Fruit fly (Drosophila melanogaster) whole organism, embryonic: ENCODE measurements around the gene Cyp4d14.

Experiments used
- Ada2b ChIP-seq: fragments of 200-800 bp; sonication (Bioruptor generic); IDR thresholded peaks from 2 replicates; pipeline ENCODE4 v1.3.6; 2022; ENCODE audit warnings: missing biosample characterization, missing genetic modification characterization
- Atf3 ChIP-seq: fragments of 200-800 bp; sonication (Bioruptor generic); optimal IDR thresholded peaks from 3 replicates; lab custom pipeline; 2016; ENCODE audit warnings: missing biosample characterization, missing genetic modification characterization
- Blimp-1 ChIP-seq: fragments of 200-800 bp; sonication (Bioruptor generic); optimal IDR thresholded peaks from 3 replicates; lab custom pipeline; 2018; ENCODE audit warnings: missing biosample characterization, missing genetic modification characterization, mild to moderate bottlenecking, moderate library complexity, missing genetic modification reagents
- CG10654 ChIP-seq: fragments of 200-800 bp; sonication (Bioruptor generic); optimal IDR thresholded peaks from 2 replicates; lab custom pipeline; 2016; ENCODE audit warnings: missing biosample characterization, missing genetic modification characterization
- CG11504 ChIP-seq: fragments of 200-800 bp; sonication (Bioruptor generic); optimal IDR thresholded peaks from 3 replicates; lab custom pipeline; 2019; ENCODE audit warnings: missing biosample characterization, mild to moderate bottlenecking, missing genetic modification characterization, moderate library complexity
- CG12104 ChIP-seq: fragments of 200-800 bp; sonication (Bioruptor generic); optimal IDR thresholded peaks from 3 replicates; lab custom pipeline; 2016; ENCODE audit warnings: missing biosample characterization, missing genetic modification characterization
- CG12744 ChIP-seq: fragments of 200-800 bp; sonication (Bioruptor generic); optimal IDR thresholded peaks from 2 replicates; lab custom pipeline; 2016; ENCODE audit warnings: missing biosample characterization, missing genetic modification characterization
- CG14667 ChIP-seq: fragments of 200-800 bp; sonication (Bioruptor generic); IDR thresholded peaks from 2 replicates; pipeline ENCODE4 v1.3.6; 2022; ENCODE audit warnings: missing biosample characterization, missing genetic modification characterization
- CG14860 ChIP-seq: fragments of 200-800 bp; sonication (Bioruptor generic); IDR thresholded peaks from 3 replicates; pipeline ENCODE4 v1.3.6; 2022; ENCODE audit warnings: missing biosample characterization, missing genetic modification characterization; ENCODE audit not compliant: partially characterized antibody
- CG1647 ChIP-seq: fragments of 200-800 bp; sonication (Bioruptor generic); optimal IDR thresholded peaks from 3 replicates; lab custom pipeline; 2016; ENCODE audit warnings: missing biosample characterization, missing genetic modification characterization
- CG1792 ChIP-seq: fragments of 200-800 bp; sonication (Bioruptor generic); optimal IDR thresholded peaks from 2 replicates; lab custom pipeline; 2016; ENCODE audit warnings: missing biosample characterization, missing genetic modification characterization
- CG2129 ChIP-seq: fragments of 200-800 bp; sonication (Bioruptor generic); IDR thresholded peaks from 2 replicates; pipeline ENCODE4 v1.3.6; 2022; ENCODE audit warnings: missing biosample characterization, missing genetic modification characterization; ENCODE audit not compliant: partially characterized antibody
- CG4424 ChIP-seq: fragments of 200-800 bp; sonication (Bioruptor generic); optimal IDR thresholded peaks from 3 replicates; lab custom pipeline; 2016; ENCODE audit warnings: missing biosample characterization, missing genetic modification characterization
- CG4730 ChIP-seq: fragments of 200-800 bp; sonication (Bioruptor generic); IDR thresholded peaks from 2 replicates; pipeline ENCODE4 v1.3.6; 2022; ENCODE audit warnings: missing biosample characterization, missing genetic modification characterization
- CG7372 ChIP-seq: fragments of 200-800 bp; sonication (Bioruptor generic); IDR thresholded peaks from 2 replicates; pipeline ENCODE4 v1.3.6; 2022; ENCODE audit warnings: missing biosample characterization, missing genetic modification characterization
- CG7745 ChIP-seq: fragments of 200-800 bp; sonication (Bioruptor generic); optimal IDR thresholded peaks from 2 replicates; lab custom pipeline; 2018; ENCODE audit warnings: missing biosample characterization, mild to moderate bottlenecking, missing genetic modification characterization, moderate library complexity
- CG8089 ChIP-seq: fragments of 200-800 bp; sonication (Bioruptor generic); optimal IDR thresholded peaks from 3 replicates; lab custom pipeline; 2016; ENCODE audit warnings: missing biosample characterization, missing genetic modification characterization
- CG8290 ChIP-seq, 3 experiments: fragments of 200-800 bp; sonication (Bioruptor generic); optimal IDR thresholded peaks; 2 replicates each; lab custom pipeline; 2016 to 2019; ENCODE audit warnings: missing biosample characterization in 3 of 3, missing genetic modification characterization in 3 of 3, mild to moderate bottlenecking in 2 of 3, moderate library complexity in 1 of 3
- CG8765 ChIP-seq: fragments of 200-800 bp; sonication (Bioruptor generic); IDR thresholded peaks from 2 replicates; pipeline ENCODE4 v1.3.6; 2022; ENCODE audit warnings: missing biosample characterization, missing genetic modification characterization
- CG9876 ChIP-seq: fragments of 200-800 bp; sonication (Bioruptor generic); optimal IDR thresholded peaks from 2 replicates; lab custom pipeline; 2016; ENCODE audit warnings: missing biosample characterization, missing genetic modification characterization
- CG9932 ChIP-seq: fragments of 200-800 bp; sonication (Bioruptor generic); IDR thresholded peaks from 2 replicates; pipeline ENCODE4 v1.3.6; 2022; ENCODE audit warnings: missing biosample characterization, missing genetic modification characterization
- CkIIα-i1 ChIP-seq: fragments of 200-800 bp; sonication (Bioruptor generic); IDR thresholded peaks from 2 replicates; pipeline ENCODE4 v1.3.6; 2022; ENCODE audit warnings: missing biosample characterization, missing genetic modification characterization
- CrebB ChIP-seq: fragments of 200-800 bp; sonication (Bioruptor generic); optimal IDR thresholded peaks from 3 replicates; lab custom pipeline; 2018; ENCODE audit warnings: missing biosample characterization, mild to moderate bottlenecking, missing genetic modification characterization
- D ChIP-seq, 2 experiments: fragments of 200-800 bp in 1 of 2; fragments of >200 bp in 1 of 2; sonication (Bioruptor generic) in 1 of 2; optimal IDR thresholded peaks; 2 replicates in 1 of 2; 3 replicates in 1 of 2; lab custom pipeline; 2017; ENCODE audit warnings: mild to moderate bottlenecking in 1 of 2, missing biosample characterization in 1 of 2, missing genetic modification characterization in 1 of 2, missing genetic modification reagents in 1 of 2
- Dip3 ChIP-seq: fragments of 200-800 bp; sonication (Bioruptor generic); optimal IDR thresholded peaks from 3 replicates; lab custom pipeline; 2016; ENCODE audit warnings: missing biosample characterization, missing genetic modification characterization
- Fer2 ChIP-seq: fragments of 200-800 bp; sonication (Bioruptor generic); optimal IDR thresholded peaks from 2 replicates; lab custom pipeline; 2018; ENCODE audit warnings: missing biosample characterization, mild to moderate bottlenecking, missing genetic modification characterization, moderate library complexity
- H2.0 ChIP-seq: fragments of 200-800 bp; sonication (Bioruptor generic); IDR thresholded peaks from 2 replicates; pipeline ENCODE4 v1.3.6; 2022; ENCODE audit warnings: missing biosample characterization, missing genetic modification characterization
- Max ChIP-seq: fragments of 200-800 bp; sonication (Bioruptor generic); optimal IDR thresholded peaks from 2 replicates; lab custom pipeline; 2016; ENCODE audit warnings: missing biosample characterization, mild to moderate bottlenecking, missing genetic modification characterization
- Mes4 ChIP-seq: fragments of 200-800 bp; sonication (Bioruptor generic); optimal IDR thresholded peaks from 2 replicates; lab custom pipeline; 2016; ENCODE audit warnings: missing biosample characterization, missing genetic modification characterization
- NFAT ChIP-seq: fragments of 200-800 bp; sonication (Bioruptor generic); IDR thresholded peaks from 2 replicates; pipeline ENCODE4 v1.3.6; 2022; ENCODE audit warnings: missing biosample characterization, missing genetic modification characterization
- Ptx1 ChIP-seq: fragments of 200-800 bp; sonication (Bioruptor generic); IDR thresholded peaks from 2 replicates; pipeline ENCODE4 v1.3.6; 2022; ENCODE audit warnings: missing biosample characterization, missing genetic modification characterization
- Ravus ChIP-seq: fragments of 200-800 bp; sonication (Bioruptor generic); IDR thresholded peaks from 2 replicates; pipeline ENCODE4 v1.3.6; 2022; ENCODE audit warnings: missing biosample characterization, missing genetic modification characterization
- Rx ChIP-seq: fragments of 200-800 bp; sonication (Bioruptor generic); IDR thresholded peaks from 2 replicates; pipeline ENCODE4 v1.3.6; 2022; ENCODE audit warnings: missing biosample characterization, missing genetic modification characterization
- bigmax ChIP-seq: fragments of 200-800 bp; sonication (Bioruptor generic); optimal IDR thresholded peaks from 2 replicates; lab custom pipeline; 2018; ENCODE audit warnings: missing biosample characterization, mild to moderate bottlenecking, missing genetic modification characterization
- chm ChIP-seq: fragments of 200-800 bp; sonication (Bioruptor generic); IDR thresholded peaks from 2 replicates; pipeline ENCODE4 v1.3.6; 2022; ENCODE audit warnings: missing biosample characterization, missing genetic modification characterization
- cwo ChIP-seq: fragments of 200-800 bp; sonication (Bioruptor generic); optimal IDR thresholded peaks from 3 replicates; lab custom pipeline; 2017; ENCODE audit warnings: missing biosample characterization, missing genetic modification characterization, mild to moderate bottlenecking, moderate library complexity, missing genetic modification reagents
- dm ChIP-seq: fragments of 200-800 bp; sonication (Bioruptor generic); optimal IDR thresholded peaks from 3 replicates; lab custom pipeline; 2016; ENCODE audit warnings: missing biosample characterization, missing genetic modification characterization
- dysf ChIP-seq: fragments of 200-800 bp; sonication (Bioruptor generic); IDR thresholded peaks from 3 replicates; pipeline ENCODE4 v1.3.6; 2022; ENCODE audit warnings: missing biosample characterization, missing genetic modification characterization
- fu2 ChIP-seq: fragments of 200-800 bp; sonication (Bioruptor generic); optimal IDR thresholded peaks from 2 replicates; lab custom pipeline; 2016; ENCODE audit warnings: missing biosample characterization, missing genetic modification characterization
- gfzf ChIP-seq: fragments of 200-800 bp; sonication (Bioruptor generic); optimal IDR thresholded peaks from 2 replicates; lab custom pipeline; 2016; ENCODE audit warnings: missing biosample characterization, mild to moderate bottlenecking, missing genetic modification characterization, moderate library complexity
- gsb-n ChIP-seq: fragments of 200-800 bp; sonication (Bioruptor generic); optimal IDR thresholded peaks from 3 replicates; lab custom pipeline; 2018; ENCODE audit warnings: missing biosample characterization, mild to moderate bottlenecking, missing genetic modification characterization
- knrl ChIP-seq: fragments of 200-800 bp; sonication (Bioruptor generic); IDR thresholded peaks from 3 replicates; pipeline ENCODE4 v1.3.6; 2022; ENCODE audit warnings: missing biosample characterization, missing genetic modification characterization; ENCODE audit not compliant: partially characterized antibody
- nerfin-2 ChIP-seq: fragments of 200-800 bp; sonication (Bioruptor generic); IDR thresholded peaks from 2 replicates; pipeline ENCODE4 v1.3.6; 2022; ENCODE audit warnings: missing biosample characterization, missing genetic modification characterization; ENCODE audit not compliant: partially characterized antibody
- pnt ChIP-seq: fragments of 200-800 bp; sonication (Bioruptor generic); optimal IDR thresholded peaks from 3 replicates; lab custom pipeline; 2016; ENCODE audit warnings: missing biosample characterization, missing genetic modification characterization
- run ChIP-seq: fragments of 200-800 bp; sonication (Bioruptor generic); optimal IDR thresholded peaks from 3 replicates; lab custom pipeline; 2018; ENCODE audit warnings: missing biosample characterization, mild to moderate bottlenecking, missing genetic modification characterization
- shn ChIP-seq: fragments of 200-800 bp; sonication (Bioruptor generic); optimal IDR thresholded peaks from 3 replicates; lab custom pipeline; 2016; ENCODE audit warnings: missing biosample characterization, missing genetic modification characterization
- sob ChIP-seq: fragments of 200-800 bp; sonication (Bioruptor generic); IDR thresholded peaks from 2 replicates; pipeline ENCODE4 v1.3.6; 2022; ENCODE audit warnings: missing biosample characterization, missing genetic modification characterization
- tin ChIP-seq: fragments of 200-800 bp; sonication (Bioruptor generic); optimal IDR thresholded peaks from 3 replicates; lab custom pipeline; 2016; ENCODE audit warnings: missing biosample characterization, missing genetic modification characterization
- vfl ChIP-seq: fragments of 200-800 bp; sonication (Bioruptor generic); optimal IDR thresholded peaks from 2 replicates; lab custom pipeline; 2016; ENCODE audit warnings: missing biosample characterization, missing genetic modification characterization
- wek ChIP-seq: fragments of 200-800 bp; sonication (Bioruptor generic); optimal IDR thresholded peaks from 3 replicates; lab custom pipeline; 2018; ENCODE audit warnings: missing biosample characterization, mild to moderate bottlenecking, missing genetic modification characterization, moderate library complexity
- yki ChIP-seq: fragments of >200 bp; optimal IDR thresholded peaks from 3 replicates; lab custom pipeline; 2018

The Cyp4d14 gene

DNA sequence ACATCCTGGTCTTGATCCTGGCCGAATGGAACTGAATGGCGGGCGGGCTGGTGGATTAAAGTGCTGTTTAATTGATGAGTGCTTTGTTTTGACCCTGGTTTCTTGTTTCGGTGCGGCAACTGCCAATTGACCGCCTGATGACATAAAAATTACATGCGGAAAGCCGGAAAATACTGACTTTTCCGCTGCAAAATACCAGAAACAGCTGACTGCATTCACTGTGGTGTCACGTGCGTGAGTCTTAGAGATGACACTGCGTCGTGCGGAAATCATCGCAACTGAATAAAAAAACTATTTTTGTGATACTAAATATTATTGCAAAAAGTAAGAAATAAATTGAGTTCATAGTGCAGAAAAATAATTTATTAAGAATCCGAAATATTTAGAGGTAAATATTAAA is 25.6 kb downstream of the Cyp4d14 start, which contains the start of gene bcn92 (continued):
- TF ChIP-seq nerfin-2 (GFP tag; lab: Robert Waterston, UW), result peak; percentile 73
- no peak for TF ChIP-seq Mes4 (GFP tag; lab: Kevin White, UChicago)
- TF ChIP-seq gfzf (GFP tag; lab: Kevin White, UChicago), result peak; percentile 69
- no peak for TF ChIP-seq D (optimal IDR thresholded peaks at IDR 0.05; lab: Kevin White, UChicago)
- TF ChIP-seq D (GFP tag; optimal IDR thresholded peaks at IDR 0.05; lab: Kevin White, UChicago), result no peak
- TF ChIP-seq fu2, result peak; percentile 21
- no peak for TF ChIP-seq CG8089 (GFP tag; lab: Kevin White, UChicago)
- TF ChIP-seq CG7372 (GFP tag; lab: Robert Waterston, UW), result no peak
- peak; percentile 84 for TF ChIP-seq CG9932
- no peak for TF ChIP-seq CG7745
- TF ChIP-seq CG4730 (GFP tag; lab: Robert Waterston, UW), result no peak
- TF ChIP-seq CkIIα-i1 (GFP tag; lab: Robert Waterston, UW), result no peak
- TF ChIP-seq CrebB, result no peak
- TF ChIP-seq bigmax, result no peak
- no peak for TF ChIP-seq Atf3 (GFP tag; lab: Kevin White, UChicago)
- no peak for TF ChIP-seq CG12104 (GFP tag; lab: Kevin White, UChicago)
- TF ChIP-seq Fer2 (tag; lab: Kevin White, UChicago), result no peak
- TF ChIP-seq CG9876 (GFP tag; lab: Kevin White, UChicago), result no peak
- peak; percentile 33 for TF ChIP-seq Max (GFP tag; lab: Kevin White, UChicago)
- TF ChIP-seq wek (GFP tag; lab: Kevin White, UChicago), result no peak
- no peak for TF ChIP-seq gsb-n (tag; lab: Kevin White, UChicago)
- TF ChIP-seq tin, result peak; percentile 52
- TF ChIP-seq pnt (GFP tag; lab: Kevin White, UChicago), result peak; percentile 14
- TF ChIP-seq Ptx1 (GFP tag; lab: Robert Waterston, UW), result peak; percentile 25; the same call in 1 of the 2 replicates
- TF ChIP-seq H2.0 (GFP tag; lab: Robert Waterston, UW), result no peak
- no peak for TF ChIP-seq CG12744 (GFP tag; lab: Kevin White, UChicago)
- TF ChIP-seq Ada2b (GFP tag; lab: Robert Waterston, UW), result peak; percentile 40; the same call in 1 of the 2 replicates
- TF ChIP-seq CG1647 (GFP tag; lab: Kevin White, UChicago), result peak; percentile 26
- no peak for TF ChIP-seq Ravus (GFP tag; lab: Robert Waterston, UW)
- no peak for TF ChIP-seq CG8765 (GFP tag; lab: Robert Waterston, UW)
- no peak for TF ChIP-seq yki (lab: Kevin White, UChicago)
- peak; percentile 33 for TF ChIP-seq vfl (GFP tag; lab: Kevin White, UChicago)
- peak; percentile 43 for TF ChIP-seq CG1792 (GFP tag; lab: Kevin White, UChicago)
- peak; percentile 37 for TF ChIP-seq CG8290 (GFP tag; optimal IDR thresholded peaks at IDR 0.05; lab: Kevin White, UChicago)
- TF ChIP-seq CG8290 (tag; optimal IDR thresholded peaks at IDR 0.05; lab: Kevin White, UChicago), result peak in 1 of 2 experiments; percentile 56
- peak; percentile 51 for TF ChIP-seq cwo (GFP tag; lab: Kevin White, UChicago)
- TF ChIP-seq NFAT (GFP tag; lab: Robert Waterston, UW), result no peak
- TF ChIP-seq dm, result peak; percentile 64
- peak; percentile 57 for TF ChIP-seq sob
- TF ChIP-seq shn (GFP tag; lab: Kevin White, UChicago), result peak; percentile 16
- TF ChIP-seq Blimp-1 (GFP tag; lab: Kevin White, UChicago), result peak; percentile 20
- TF ChIP-seq knrl, result peak; percentile 94
- TF ChIP-seq CG4424, result peak; percentile 40
- no peak for TF ChIP-seq run (tag; lab: Kevin White, UChicago)
- peak; percentile 92 for TF ChIP-seq CG14860 (GFP tag; lab: Robert Waterston, UW)
- TF ChIP-seq chm (GFP tag; lab: Robert Waterston, UW), result no peak; the same call in 1 of the 2 replicates
- no peak for TF ChIP-seq Rx (GFP tag; lab: Robert Waterston, UW)
- 0 out of 2 replicates have a peak, but pooled peaks have one; percentile 5 for TF ChIP-seq CG14667 (GFP tag; lab: Robert Waterston, UW)
- no peak for TF ChIP-seq dysf (GFP tag; lab: Robert Waterston, UW)
- peak; percentile 86 for TF ChIP-seq CG2129
- TF ChIP-seq CG11504 (tag; lab: Kevin White, UChicago), result no peak
- peak; percentile 23 for TF ChIP-seq Dip3 (GFP tag; lab: Kevin White, UChicago)
- TF ChIP-seq CG10654 (GFP tag; lab: Kevin White, UChicago), result no peak
